Worm (Caenorhabditis elegans) whole organism, midembryonic: ENCODE results near the gene F35H8.4.

ENCODE experiments used
- T22C8.4 ChIP-seq: fragments of 200-800 bp; sonication (Bioruptor generic); IDR thresholded peaks from 2 replicates; pipeline ENCODE4 v1.3.6; 2022; ENCODE audit warnings: missing genetic modification characterization, missing compliant biosample characterization
- cog-1 ChIP-seq: sonication (generic microtip); optimal IDR thresholded peaks from 2 replicates; lab custom pipeline; 2016; ENCODE audit warnings: missing genetic modification characterization, missing compliant biosample characterization
- flt-1 ChIP-seq: fragments of 200-800 bp; sonication (Bioruptor generic); IDR thresholded peaks from 2 replicates; pipeline ENCODE4 v1.3.6; 2022; ENCODE audit warnings: missing genetic modification characterization, missing compliant biosample characterization
- klf-2 ChIP-seq: fragments of 200-800 bp; sonication (Bioruptor generic); conservative IDR thresholded peaks from 2 replicates; pipeline ENCODE4 v1.3.6; 2022; ENCODE audit warnings: missing genetic modification reagents, missing genetic modification characterization, missing compliant biosample characterization
- med-1 ChIP-seq: sonication (generic microtip); optimal IDR thresholded peaks from 2 replicates; lab custom pipeline; 2017; ENCODE audit warnings: missing genetic modification characterization, mild to moderate bottlenecking, missing compliant biosample characterization, antibody characterized with exemption, missing genetic modification reagents; ENCODE audit not compliant: insufficient read depth
- ref-1 ChIP-seq: fragments of 200-800 bp; sonication (Bioruptor generic); conservative IDR thresholded peaks from 2 replicates; pipeline ENCODE4 v1.3.6; 2022; ENCODE audit warnings: missing genetic modification reagents, missing genetic modification characterization, missing compliant biosample characterization
- tab-1 ChIP-seq: fragments of 200-800 bp; sonication (Bioruptor generic); IDR thresholded peaks from 2 replicates; pipeline ENCODE4 v1.3.6; 2022; ENCODE audit warnings: missing genetic modification characterization, missing compliant biosample characterization
- ztf-23 ChIP-seq: fragments of 200-800 bp; sonication (Bioruptor generic); IDR thresholded peaks from 2 replicates; pipeline ENCODE4 v1.3.6; 2022; ENCODE audit warnings: missing genetic modification reagents, missing genetic modification characterization, missing compliant biosample characterization
- ztf-29 ChIP-seq: fragments of 200-800 bp; sonication (Bioruptor generic); IDR thresholded peaks from 2 replicates; pipeline ENCODE4 v1.3.6; 2022; ENCODE audit warnings: missing genetic modification reagents, missing genetic modification characterization, missing compliant biosample characterization

Gene F35H8.4

DNA sequence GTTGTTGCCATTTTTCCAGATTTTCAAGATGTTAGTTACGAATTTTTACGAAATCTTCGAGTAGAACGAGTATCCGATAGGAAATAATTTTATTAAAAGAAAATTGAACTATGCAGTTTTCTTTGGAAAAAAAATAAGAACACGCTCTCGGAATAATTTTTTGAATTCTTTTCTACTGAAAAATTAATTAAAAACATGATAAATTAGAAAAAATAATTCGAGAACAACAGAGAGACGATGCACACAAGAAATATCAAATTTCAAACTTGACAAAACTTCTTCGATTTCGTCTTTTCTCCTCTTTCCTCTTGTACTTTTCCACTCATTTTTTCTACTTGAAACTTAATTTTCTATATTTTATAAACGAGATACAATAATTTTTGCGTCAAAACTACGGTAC lies at the start of gene F35H8.4:
Gene F35H8.4 (minus strand): TSS at position 101 of the 400 bp plus-strand sequence.
- no peak for TF ChIP-seq cog-1 (tag; lab: Kevin White, UChicago)
- no peak for TF ChIP-seq ztf-29 (GFP tag; lab: Robert Waterston, UW)
- TF ChIP-seq ref-1 (GFP tag; lab: Robert Waterston, UW), result no peak
- no peak for TF ChIP-seq tab-1 (GFP tag; lab: Robert Waterston, UW)
- TF ChIP-seq flt-1, result no peak
- no peak for TF ChIP-seq T22C8.4 (GFP tag; lab: Robert Waterston, UW)

DNA sequence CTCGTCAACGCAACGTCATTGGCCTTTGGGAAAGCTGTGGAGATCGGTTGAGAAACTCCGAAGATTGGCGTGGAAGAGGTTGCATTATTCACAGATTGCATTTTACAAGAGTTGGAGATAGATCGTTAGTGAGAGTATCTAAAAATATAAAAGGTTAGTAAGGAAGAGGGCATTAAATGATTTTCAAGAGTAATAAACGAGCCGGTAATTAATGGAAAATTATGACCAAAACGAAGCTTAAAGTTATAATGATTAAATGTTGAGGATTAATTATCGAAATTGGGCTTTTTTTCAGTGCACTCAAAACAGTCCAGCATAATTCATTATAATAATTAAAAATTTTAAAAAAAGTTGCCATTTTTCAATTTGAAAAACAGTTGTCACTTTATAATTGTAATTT lies 49.5 kb upstream of the F35H8.4 start, which contains the start of gene pap-2:
Gene pap-2 (minus strand): TSS at position 101 of the 400 bp plus-strand sequence.
- TF ChIP-seq tab-1 (GFP tag; lab: Robert Waterston, UW) (no peak), ztf-23 (GFP tag; lab: Robert Waterston, UW) (no peak)

DNA sequence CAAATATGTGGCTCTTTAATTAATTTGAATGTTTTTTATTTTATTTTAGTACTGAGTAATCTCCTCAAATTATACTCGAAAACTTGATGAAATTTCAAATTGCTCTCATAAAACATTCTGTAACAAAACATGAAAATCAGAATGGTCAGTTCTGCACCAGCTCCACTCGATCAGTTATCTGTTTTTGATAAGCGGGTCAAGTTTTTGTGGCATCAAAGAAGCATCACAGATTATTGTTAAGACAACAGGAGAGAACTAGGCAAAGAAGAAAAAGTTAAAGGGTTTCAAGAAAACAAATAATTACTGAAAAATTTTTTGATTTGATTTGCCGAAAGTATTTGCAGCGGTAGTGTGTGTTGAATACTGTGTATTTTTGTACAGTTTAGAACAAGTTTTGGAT lies 47.3 kb upstream of the F35H8.4 start:
- TF ChIP-seq T22C8.4 (GFP tag; lab: Robert Waterston, UW), result no peak
- TF ChIP-seq flt-1, result no peak
- no peak for TF ChIP-seq med-1 (GFP tag; lab: Kevin White, UChicago)
- TF ChIP-seq ztf-29 (GFP tag; lab: Robert Waterston, UW), result no peak
- TF ChIP-seq ztf-23 (GFP tag; lab: Robert Waterston, UW), result no peak
- no peak for TF ChIP-seq tab-1 (GFP tag; lab: Robert Waterston, UW)
- no peak for TF ChIP-seq klf-2 (GFP tag; lab: Robert Waterston, UW)
- TF ChIP-seq ref-1 (GFP tag; lab: Robert Waterston, UW), result no peak
- no peak for TF ChIP-seq cog-1 (tag; lab: Kevin White, UChicago)

DNA sequence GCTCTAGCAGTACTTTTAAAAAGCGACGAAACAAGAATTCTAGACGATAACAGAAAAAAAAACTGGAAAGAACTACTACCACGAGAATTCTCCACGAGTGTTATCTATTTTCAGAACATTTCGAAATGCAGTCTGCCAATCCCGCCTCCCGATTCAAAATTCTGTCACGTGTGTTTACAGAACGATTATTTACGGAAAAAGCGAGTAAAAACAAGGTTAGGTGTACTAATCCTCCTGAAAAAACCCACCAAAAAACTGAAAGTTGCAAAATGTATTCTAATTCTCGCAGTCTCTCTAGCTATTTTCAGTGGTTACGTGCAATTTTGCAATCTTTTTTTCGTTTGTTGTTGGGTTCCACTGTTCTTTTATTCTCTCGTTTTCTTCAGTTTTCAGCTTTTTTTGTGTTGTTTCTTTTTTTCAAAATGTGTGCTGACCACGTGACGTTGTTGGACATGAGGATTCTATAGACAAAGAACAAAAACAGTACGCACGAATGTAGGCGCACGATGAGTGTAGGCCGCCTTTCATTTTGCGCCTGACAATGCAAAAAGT lies 46.7 kb upstream of the F35H8.4 start:
- TF ChIP-seq klf-2 (GFP tag; lab: Robert Waterston, UW) (no peak), ref-1 (GFP tag; lab: Robert Waterston, UW) (no peak), cog-1 (tag; lab: Kevin White, UChicago) (no peak), med-1 (GFP tag; lab: Kevin White, UChicago) (no peak), ztf-23 (GFP tag; lab: Robert Waterston, UW) (no peak), tab-1 (GFP tag; lab: Robert Waterston, UW) (no peak), flt-1 (no peak), T22C8.4 (GFP tag; lab: Robert Waterston, UW) (no peak), ztf-29 (GFP tag; lab: Robert Waterston, UW) (no peak)

DNA sequence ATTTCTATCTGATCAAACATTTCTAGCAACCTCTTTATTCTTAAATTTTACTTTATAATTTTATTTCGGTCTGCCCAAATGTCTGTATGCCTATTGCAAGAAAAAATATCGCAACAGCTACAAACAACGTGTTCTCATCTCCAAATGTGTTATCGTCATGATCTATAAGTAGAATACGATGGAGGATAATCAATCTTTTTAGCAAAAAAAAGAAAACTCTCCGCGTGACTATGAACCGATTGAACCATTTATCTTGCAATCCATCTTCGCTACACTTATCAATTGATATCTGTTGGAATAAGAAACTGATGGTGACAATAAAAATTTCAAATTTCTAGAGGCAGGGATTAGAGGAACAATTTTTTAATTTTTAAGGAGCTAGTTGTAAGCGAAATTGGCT lies 46.1 kb upstream of the F35H8.4 start:
- TF ChIP-seq cog-1 (tag; lab: Kevin White, UChicago) (no peak), med-1 (GFP tag; lab: Kevin White, UChicago) (no peak), T22C8.4 (GFP tag; lab: Robert Waterston, UW) (no peak), ref-1 (GFP tag; lab: Robert Waterston, UW) (no peak), flt-1 (no peak), ztf-23 (GFP tag; lab: Robert Waterston, UW) (no peak), klf-2 (GFP tag; lab: Robert Waterston, UW) (no peak), ztf-29 (GFP tag; lab: Robert Waterston, UW) (no peak), tab-1 (GFP tag; lab: Robert Waterston, UW) (no peak)

DNA sequence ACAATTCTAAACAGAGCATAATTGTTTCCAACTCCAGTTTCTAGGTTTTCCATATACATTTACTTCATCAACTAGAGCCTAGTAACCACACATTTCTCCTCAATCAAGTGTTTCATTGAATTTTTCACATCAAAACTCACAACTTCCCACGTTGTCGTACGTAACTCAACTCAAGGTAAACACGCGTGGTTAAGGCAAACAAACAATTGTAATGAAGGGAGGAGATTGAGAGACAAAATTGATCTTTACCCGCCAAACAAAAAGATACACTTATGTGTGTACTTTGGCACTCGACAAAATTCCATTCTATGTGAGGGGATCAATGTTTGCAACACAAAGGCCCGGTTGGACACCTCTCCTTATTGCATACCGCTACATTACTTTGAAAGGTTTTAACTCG lies 45.5 kb upstream of the F35H8.4 start, which contains the start of gene nhr-19:
Gene nhr-19 (minus strand): TSS at position 191 of the 400 bp plus-strand sequence.
- no peak for TF ChIP-seq T22C8.4 (GFP tag; lab: Robert Waterston, UW)

DNA sequence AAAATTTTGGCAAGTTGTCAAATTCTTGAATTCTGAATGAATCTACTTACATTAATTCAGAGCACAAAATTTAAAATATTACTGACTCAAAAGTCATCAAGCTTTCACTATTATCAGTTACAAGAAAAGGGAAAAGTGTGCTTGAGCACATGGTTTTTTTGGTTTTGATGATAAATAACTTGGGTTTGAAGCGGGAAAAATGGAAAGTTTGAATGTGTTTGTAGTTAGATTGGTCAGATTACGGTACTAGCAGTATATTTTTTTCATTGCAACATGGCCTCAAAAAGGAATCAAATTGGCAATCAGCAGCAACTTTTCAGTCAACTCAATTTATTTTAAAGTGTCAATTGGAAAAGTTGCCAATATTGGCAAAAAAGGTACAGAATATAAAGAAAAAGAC lies 44.9 kb upstream of the F35H8.4 start:
- TF ChIP-seq klf-2 (GFP tag; lab: Robert Waterston, UW) (no peak), T22C8.4 (GFP tag; lab: Robert Waterston, UW) (no peak), flt-1 (no peak), cog-1 (tag; lab: Kevin White, UChicago) (no peak), ztf-29 (GFP tag; lab: Robert Waterston, UW) (no peak), med-1 (GFP tag; lab: Kevin White, UChicago) (no peak), ztf-23 (GFP tag; lab: Robert Waterston, UW) (no peak), tab-1 (GFP tag; lab: Robert Waterston, UW) (no peak), ref-1 (GFP tag; lab: Robert Waterston, UW) (no peak)

DNA sequence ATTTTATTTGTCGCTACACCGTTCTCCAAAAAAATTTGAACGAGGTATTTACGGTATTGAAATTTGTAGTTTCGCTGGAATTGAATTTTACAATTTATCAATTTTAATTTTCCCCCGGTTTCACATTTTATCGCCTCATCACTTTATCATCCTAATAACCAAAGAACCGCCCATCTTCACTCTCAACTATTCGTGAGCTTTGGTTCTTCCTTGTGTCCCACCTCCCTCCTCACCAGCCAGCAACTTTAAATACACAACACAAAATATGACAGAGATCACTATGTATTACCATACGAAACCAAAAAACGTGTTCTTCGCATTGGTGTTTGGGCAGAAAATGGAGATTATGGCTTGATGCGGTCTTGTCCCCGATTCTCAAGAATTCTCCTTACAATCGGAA lies 44.2 kb upstream of the F35H8.4 start:
- TF ChIP-seq tab-1 (GFP tag; lab: Robert Waterston, UW) (no peak), ref-1 (GFP tag; lab: Robert Waterston, UW) (no peak), T22C8.4 (GFP tag; lab: Robert Waterston, UW) (no peak), klf-2 (GFP tag; lab: Robert Waterston, UW) (no peak), cog-1 (tag; lab: Kevin White, UChicago) (no peak), flt-1 (no peak), med-1 (GFP tag; lab: Kevin White, UChicago) (no peak), ztf-23 (GFP tag; lab: Robert Waterston, UW) (no peak), ztf-29 (GFP tag; lab: Robert Waterston, UW) (no peak)

DNA sequence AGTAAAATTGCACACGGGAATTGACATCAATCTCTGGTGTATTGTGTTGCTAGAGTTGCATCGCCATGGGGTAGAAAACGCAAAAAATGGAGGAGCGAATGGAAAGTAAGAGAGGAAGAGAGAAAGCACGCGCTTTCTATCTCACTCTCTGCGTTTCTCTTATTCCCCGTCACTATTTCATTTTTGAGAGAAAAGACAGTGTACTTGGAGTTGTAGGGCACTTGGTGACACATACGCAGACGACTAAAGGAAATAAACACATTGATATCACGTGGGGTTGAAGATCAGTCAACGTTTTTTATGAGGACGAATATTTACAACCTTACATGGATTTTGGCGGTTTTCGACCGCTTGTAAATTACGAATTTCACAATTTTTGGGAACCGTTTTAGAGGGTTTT lies 43.6 kb upstream of the F35H8.4 start:
- no peak for TF ChIP-seq ref-1 (GFP tag; lab: Robert Waterston, UW)
- no peak for TF ChIP-seq T22C8.4 (GFP tag; lab: Robert Waterston, UW)
- no peak for TF ChIP-seq klf-2 (GFP tag; lab: Robert Waterston, UW)
- peak; percentile 69 for TF ChIP-seq cog-1 (tag; lab: Kevin White, UChicago)

DNA sequence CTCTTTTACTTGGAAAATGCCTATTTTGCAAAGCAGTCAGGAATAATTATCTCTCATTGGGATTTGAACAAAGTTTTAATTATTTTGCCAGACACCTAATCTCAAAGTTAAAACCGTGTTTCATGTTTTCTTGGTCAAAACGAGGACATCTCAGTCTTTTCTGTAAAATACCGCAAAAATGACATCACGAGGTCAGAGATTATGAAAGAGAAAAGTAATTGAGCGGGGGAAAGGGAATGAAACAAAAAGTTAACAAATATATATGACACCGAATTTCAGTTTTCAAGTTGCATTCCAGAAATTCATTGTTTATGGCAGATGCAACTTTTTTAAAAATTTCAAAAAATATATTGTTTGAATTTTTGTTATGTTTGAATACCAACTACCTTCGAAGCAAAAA lies 42.7 kb upstream of the F35H8.4 start:
- TF ChIP-seq flt-1 (no peak), cog-1 (tag; lab: Kevin White, UChicago) (no peak), ztf-23 (GFP tag; lab: Robert Waterston, UW) (no peak), ref-1 (GFP tag; lab: Robert Waterston, UW) (no peak), tab-1 (GFP tag; lab: Robert Waterston, UW) (no peak), klf-2 (GFP tag; lab: Robert Waterston, UW) (no peak), med-1 (GFP tag; lab: Kevin White, UChicago) (no peak), ztf-29 (GFP tag; lab: Robert Waterston, UW) (no peak), T22C8.4 (GFP tag; lab: Robert Waterston, UW) (no peak)
